Fruit fly (Drosophila melanogaster): ENCODE data around the gene CG31221.

CG31221 gene

dm6 chr3R:19404296-19404695, 8.2 kb upstream of the CG31221 start (continued):
- TF ChIP-seq CG30403 (GFP tag; optimal IDR thresholded peaks at IDR 0.05) (no peak), fd3F (GFP tag; optimal IDR thresholded peaks at IDR 0.05) (no peak), phol (tag; optimal IDR thresholded peaks at IDR 0.05) (no peak), fd64A (GFP tag; optimal IDR thresholded peaks at IDR 0.05) (no peak), CG10565 (GFP tag; optimal IDR thresholded peaks at IDR 0.05) (no peak), aop (GFP tag; IDR thresholded peaks at IDR 0.05) (no peak), E2f2 (GFP tag; IDR thresholded peaks at IDR 0.05) (no peak), CG30020 (tag; optimal IDR thresholded peaks at IDR 0.05) (no peak), Scr (GFP tag; IDR thresholded peaks at IDR 0.05; ENCODE audit: partially characterized antibody) (peak; percentile 34), Vsx1 (GFP tag; optimal IDR thresholded peaks at IDR 0.05) (no peak), psq (GFP tag; optimal IDR thresholded peaks at IDR 0.05) (no peak), CG6175 (GFP tag; IDR thresholded peaks at IDR 0.05) (peak; percentile 66; the same call in 2 of the 3 replicates), CG3847 (GFP tag; IDR thresholded peaks at IDR 0.05) (no peak), insv (GFP tag; optimal IDR thresholded peaks at IDR 0.05) (no peak), bsh (GFP tag; optimal IDR thresholded peaks at IDR 0.05) (no peak), CG34422 (GFP tag; IDR thresholded peaks at IDR 0.05) (no peak), yki (optimal IDR thresholded peaks at IDR 0.05) (no peak), lov (optimal IDR thresholded peaks at IDR 0.05) (no peak), lov (GFP tag; IDR thresholded peaks at IDR 0.05) (no peak), CG11696 (GFP tag; IDR thresholded peaks at IDR 0.05) (no peak), CG3407 (GFP tag; optimal IDR thresholded peaks at IDR 0.05) (no peak)

DNA sequence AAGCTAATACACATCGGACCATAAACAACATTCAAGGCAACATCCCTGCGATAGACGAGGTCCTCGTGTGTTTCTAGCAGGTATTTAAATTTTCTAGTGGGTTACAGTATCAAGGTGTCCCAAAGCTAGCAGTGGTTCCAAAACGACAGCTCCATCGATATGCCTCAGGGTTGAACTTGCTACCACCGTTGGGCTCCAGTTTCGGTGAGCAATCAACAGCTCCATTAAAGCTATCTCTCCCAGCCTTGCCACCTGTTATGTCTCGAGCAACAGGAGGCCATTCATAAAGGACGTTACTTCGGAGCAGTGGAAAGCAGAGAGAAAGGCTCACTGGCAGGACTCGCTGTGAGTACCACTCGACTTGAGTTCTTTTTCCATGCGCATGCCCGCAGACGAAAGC, 5.6 kb upstream of the CG31221 start:
- TF ChIP-seq z (GFP tag; IDR thresholded peaks at IDR 0.05) (peak; percentile 89), CG4282 (GFP tag; optimal IDR thresholded peaks at IDR 0.05) (no peak), scrt (GFP tag; optimal IDR thresholded peaks at IDR 0.05) (peak; percentile 100), MTF-1 (GFP tag; optimal IDR thresholded peaks at IDR 0.05; ENCODE audit: borderline replicate concordance) (no peak), ewg (GFP tag; optimal IDR thresholded peaks at IDR 0.05) (peak; percentile 18), CG15514 (GFP tag; optimal IDR thresholded peaks at IDR 0.05) (peak; percentile 91), CG13894 (tag; optimal IDR thresholded peaks at IDR 0.05) (peak; percentile 56), CG31224 (GFP tag; IDR thresholded peaks at IDR 0.05) (0 out of 2 replicates have a peak, but pooled peaks have one; percentile 20), Deaf1 (tag; optimal IDR thresholded peaks at IDR 0.05) (peak; percentile 7), abd-A (tag; optimal IDR thresholded peaks at IDR 0.05) (peak; percentile 87)

- no peak for TF ChIP-seq fd96Cb (tag; optimal IDR thresholded peaks at IDR 0.05)
- TF ChIP-seq sens-2 (GFP tag; IDR thresholded peaks at IDR 0.05) = no peak
- TF ChIP-seq CG11560 (tag; IDR thresholded peaks at IDR 0.05) = no peak
- TF ChIP-seq Gsc (GFP tag; IDR thresholded peaks at IDR 0.05) = no peak
- TF ChIP-seq CG3838 (GFP tag; optimal IDR thresholded peaks at IDR 0.05) = no peak
- no peak for TF ChIP-seq Dip2 (GFP tag; IDR thresholded peaks at IDR 0.05)
- TF ChIP-seq CG17359 (tag; optimal IDR thresholded peaks at IDR 0.05) = no peak
- TF ChIP-seq Dip3 (GFP tag; optimal IDR thresholded peaks at IDR 0.05) = no peak
- no peak for TF ChIP-seq slp2 (GFP tag; optimal IDR thresholded peaks at IDR 0.05)
- TF ChIP-seq h (optimal IDR thresholded peaks at IDR 0.05) = no peak
- no peak for TF ChIP-seq MTF-1 (GFP tag; optimal IDR thresholded peaks at IDR 0.05; ENCODE audit: borderline replicate concordance)
- no peak for TF ChIP-seq CG12071 (GFP tag; optimal IDR thresholded peaks at IDR 0.05)
- TF ChIP-seq CG1024 (GFP tag; IDR thresholded peaks at IDR 0.05) = no peak
- no peak for TF ChIP-seq Lim3 (GFP tag; IDR thresholded peaks at IDR 0.05)
- TF ChIP-seq danr (GFP tag; IDR thresholded peaks at IDR 0.05) = no peak
These were observed 3.9 kb upstream of the CG31221 start, which contains the start of gene CG11626 for dm6 chr3R:19408573-19408972. TSS of gene CG11626 (plus strand) at chr3R:19408873.

Data from whole organism, embryonic.